Worm (Caenorhabditis elegans): ENCODE data around the gene tat-2.

- TF ChIP-seq ztf-7 (tag; optimal IDR thresholded peaks at IDR 0.05), result no peak
- TF ChIP-seq F49E8.2 (tag; optimal IDR thresholded peaks at IDR 0.05; ENCODE audit: borderline replicate concordance), result no peak
- TF ChIP-seq nhr-6 (tag; optimal IDR thresholded peaks at IDR 0.05), result no peak
- no peak for TF ChIP-seq lir-3 (tag; optimal IDR thresholded peaks at IDR 0.05)
- TF ChIP-seq D1046.2 (GFP tag; IDR thresholded peaks at IDR 0.05), result no peak
- no peak for TF ChIP-seq aha-1 (tag)
Measured at ce11 chrIV:4889613-4890012, 42.9 kb upstream of the tat-2 start, which contains the start of gene sgnh-1.
